Fruit fly (Drosophila melanogaster) whole organism, wandering third instar larva: ENCODE data around the gene CG31815.

ENCODE experiments used
- Abd-B ChIP-seq: fragments of >200 bp; optimal IDR thresholded peaks from 2 replicates; lab custom pipeline; 2017; ENCODE audit warnings: missing biosample characterization, missing genetic modification characterization
- CG32264 ChIP-seq: fragments of 200-800 bp; sonication (Bioruptor generic); optimal IDR thresholded peaks from 2 replicates; lab custom pipeline; 2016; ENCODE audit warnings: missing biosample characterization, missing genetic modification characterization
- CG9705 ChIP-seq: fragments of 200-800 bp; sonication (Bioruptor generic); optimal IDR thresholded peaks from 2 replicates; lab custom pipeline; 2018; ENCODE audit warnings: missing biosample characterization, mild to moderate bottlenecking, missing genetic modification characterization
- CrebA ChIP-seq: fragments of 200-800 bp; sonication (Bioruptor generic); optimal IDR thresholded peaks from 2 replicates; lab custom pipeline; 2016; ENCODE audit warnings: missing biosample characterization, mild to moderate bottlenecking, missing genetic modification characterization, borderline replicate concordance
- Dfd ChIP-seq: fragments of >200 bp; optimal IDR thresholded peaks from 2 replicates; lab custom pipeline; 2017; ENCODE audit warnings: missing biosample characterization, missing genetic modification characterization
- HLH106 ChIP-seq: fragments of 200-800 bp; optimal IDR thresholded peaks from 3 replicates; lab custom pipeline; 2019; ENCODE audit warnings: missing biosample characterization, mild to moderate bottlenecking, missing genetic modification characterization, moderate library complexity
- Hnf4 ChIP-seq: fragments of 200-800 bp; sonication (Bioruptor generic); optimal IDR thresholded peaks from 2 replicates; lab custom pipeline; 2016; ENCODE audit warnings: missing biosample characterization, mild to moderate bottlenecking, missing genetic modification characterization
- Hr78 ChIP-seq: fragments of >200 bp; optimal IDR thresholded peaks from 2 replicates; lab custom pipeline; 2017; ENCODE audit warnings: missing biosample characterization, missing genetic modification characterization
- Hr83 ChIP-seq: fragments of 200-300 bp; sonication (Bioruptor generic); optimal IDR thresholded peaks from 2 replicates; lab custom pipeline; 2016; ENCODE audit warnings: missing biosample characterization, mild to moderate bottlenecking, missing genetic modification characterization, moderate library complexity; ENCODE audit not compliant: poor library complexity, severe bottlenecking
- N ChIP-seq: fragments of >200 bp; optimal IDR thresholded peaks from 2 replicates; lab custom pipeline; 2018; ENCODE audit warnings: missing biosample characterization, missing external identifiers, missing genetic modification characterization
- OdsH ChIP-seq: fragments of 200-800 bp; sonication (Bioruptor generic); optimal IDR thresholded peaks from 2 replicates; lab custom pipeline; 2016; ENCODE audit warnings: missing biosample characterization, mild to moderate bottlenecking, missing genetic modification characterization
- Rel ChIP-seq, 2 experiments: fragments of 200-800 bp; sonication (Bioruptor generic) in 1 of 2; optimal IDR thresholded peaks; 2 replicates in 1 of 2; 3 replicates in 1 of 2; lab custom pipeline; 2016 to 2019; ENCODE audit warnings: mild to moderate bottlenecking in 2 of 2, missing biosample characterization in 2 of 2, missing genetic modification characterization in 2 of 2, moderate library complexity in 1 of 2
- Sp1 ChIP-seq: fragments of 200-800 bp; sonication (Bioruptor generic); optimal IDR thresholded peaks from 3 replicates; lab custom pipeline; 2019; ENCODE audit warnings: missing biosample characterization, mild to moderate bottlenecking, missing genetic modification characterization, moderate library complexity
- br ChIP-seq: fragments of 200-800 bp; sonication (Bioruptor generic); optimal IDR thresholded peaks from 2 replicates; lab custom pipeline; 2016; ENCODE audit warnings: missing biosample characterization, missing genetic modification characterization
- brk ChIP-seq: fragments of 200-800 bp; sonication (Bioruptor generic); optimal IDR thresholded peaks from 2 replicates; lab custom pipeline; 2016; ENCODE audit warnings: missing biosample characterization, mild to moderate bottlenecking, missing genetic modification characterization
- dmrt93B ChIP-seq: fragments of 200-800 bp; sonication (Bioruptor generic); optimal IDR thresholded peaks from 2 replicates; lab custom pipeline; 2018; ENCODE audit warnings: missing biosample characterization, mild to moderate bottlenecking, missing genetic modification characterization
- dsf ChIP-seq: sonication (Bioruptor generic); optimal IDR thresholded peaks from 2 replicates; lab custom pipeline; 2016; ENCODE audit warnings: missing biosample characterization, missing genetic modification characterization, borderline replicate concordance
- ey ChIP-seq: fragments of 200-800 bp; sonication (Bioruptor generic); optimal IDR thresholded peaks from 2 replicates; lab custom pipeline; 2016; ENCODE audit warnings: missing biosample characterization, missing genetic modification characterization
- foxo ChIP-seq, 2 experiments: fragments of 200-800 bp; sonication (Bioruptor generic); optimal IDR thresholded peaks; 2 replicates in 1 of 2; 3 replicates in 1 of 2; lab custom pipeline; 2016 to 2017; ENCODE audit warnings: missing biosample characterization in 2 of 2, missing genetic modification characterization in 2 of 2
- fru ChIP-seq: fragments of 200-800 bp; sonication (Bioruptor generic); optimal IDR thresholded peaks from 3 replicates; lab custom pipeline; 2016; ENCODE audit warnings: missing biosample characterization, mild to moderate bottlenecking, missing genetic modification characterization
- h ChIP-seq: fragments of 200-800 bp; sonication (Bioruptor generic); optimal IDR thresholded peaks from 3 replicates; lab custom pipeline; 2016; ENCODE audit warnings: missing biosample characterization, mild to moderate bottlenecking, missing genetic modification characterization
- jim ChIP-seq: fragments of 175-275, 200-325 bp; sonication (Bioruptor generic); optimal IDR thresholded peaks from 2 replicates; lab custom pipeline; 2016; ENCODE audit warnings: missing biosample characterization, mild to moderate bottlenecking, missing genetic modification characterization
- lola ChIP-seq: fragments of >200 bp; optimal IDR thresholded peaks from 2 replicates; lab custom pipeline; 2017; ENCODE audit warnings: missing biosample characterization, missing genetic modification characterization
- psq ChIP-seq: fragments of 200-800 bp; sonication (Bioruptor generic); optimal IDR thresholded peaks from 3 replicates; lab custom pipeline; 2017; ENCODE audit warnings: missing biosample characterization, mild to moderate bottlenecking, missing genetic modification characterization, moderate library complexity
- rgr ChIP-seq: fragments of 200-800 bp; sonication (Bioruptor generic); optimal IDR thresholded peaks from 3 replicates; lab custom pipeline; 2016; ENCODE audit warnings: missing biosample characterization, mild to moderate bottlenecking, missing genetic modification characterization
- sage ChIP-seq: fragments of 200-800 bp; sonication (Bioruptor generic); optimal IDR thresholded peaks from 2 replicates; lab custom pipeline; 2016; ENCODE audit warnings: missing biosample characterization, mild to moderate bottlenecking, missing genetic modification characterization
- sv ChIP-seq: fragments of 200-800 bp; sonication (Bioruptor generic); optimal IDR thresholded peaks from 3 replicates; lab custom pipeline; 2016; ENCODE audit warnings: missing biosample characterization, missing genetic modification characterization
- usp ChIP-seq: fragments of >200 bp; optimal IDR thresholded peaks from 2 replicates; lab custom pipeline; 2017; ENCODE audit warnings: missing biosample characterization, missing genetic modification characterization
- woc ChIP-seq: sonication (Bioruptor generic); optimal IDR thresholded peaks from 2 replicates; lab custom pipeline; 2016; ENCODE audit warnings: missing biosample characterization, mild to moderate bottlenecking, missing genetic modification characterization

The CG31815 gene

DNA sequence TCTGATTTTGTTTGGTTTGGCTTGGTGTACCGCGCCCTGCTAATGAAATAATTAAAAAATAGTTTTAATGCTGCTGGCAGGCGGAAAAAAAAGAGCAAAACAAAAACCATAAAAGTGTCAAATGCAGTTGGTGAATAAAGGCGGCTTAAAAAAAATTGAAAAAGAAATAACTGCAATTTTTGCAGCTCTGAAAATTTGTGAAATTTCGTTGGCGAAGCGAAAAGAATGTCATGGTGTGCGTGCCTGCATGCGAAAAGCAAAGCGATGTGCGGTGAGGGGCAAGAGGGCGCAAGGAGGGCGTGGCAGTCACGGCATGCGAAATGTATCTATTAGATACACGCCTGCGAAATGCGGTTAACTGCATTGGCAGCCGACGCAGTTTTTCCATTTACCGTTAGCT is 32.7 kb downstream of the CG31815 start:
- TF ChIP-seq jim (no peak), dmrt93B (no peak), Dfd (no peak), Hr78 (GFP tag; lab: Kevin White, UChicago) (no peak), brk (GFP tag; lab: Kevin White, UChicago) (no peak), HLH106 (tag; lab: Kevin White, UChicago) (no peak), Abd-B (no peak)

DNA sequence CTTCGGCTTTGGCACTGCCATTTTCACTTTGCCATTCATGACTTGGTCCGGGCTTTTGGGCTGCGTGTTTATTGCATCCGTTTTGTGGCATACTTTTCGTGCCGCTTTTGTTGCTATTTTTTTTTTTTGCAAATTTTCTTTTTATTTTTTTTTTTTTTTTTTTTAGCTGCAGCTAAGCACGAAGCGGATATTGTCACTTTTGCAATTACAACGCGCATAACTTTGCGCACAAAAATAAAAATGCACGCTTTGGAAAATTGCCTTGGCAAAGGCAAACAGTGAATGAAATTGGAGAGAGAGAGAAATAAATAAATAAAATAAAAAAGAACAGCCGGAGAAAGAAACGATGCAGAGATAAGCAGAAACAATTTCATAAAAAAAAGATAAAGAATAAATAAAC is 35.2 kb downstream of the CG31815 start:
- no peak for TF ChIP-seq woc (GFP tag; lab: Kevin White, UChicago)
- TF ChIP-seq psq (GFP tag; lab: Kevin White, UChicago): peak; percentile 29

DNA sequence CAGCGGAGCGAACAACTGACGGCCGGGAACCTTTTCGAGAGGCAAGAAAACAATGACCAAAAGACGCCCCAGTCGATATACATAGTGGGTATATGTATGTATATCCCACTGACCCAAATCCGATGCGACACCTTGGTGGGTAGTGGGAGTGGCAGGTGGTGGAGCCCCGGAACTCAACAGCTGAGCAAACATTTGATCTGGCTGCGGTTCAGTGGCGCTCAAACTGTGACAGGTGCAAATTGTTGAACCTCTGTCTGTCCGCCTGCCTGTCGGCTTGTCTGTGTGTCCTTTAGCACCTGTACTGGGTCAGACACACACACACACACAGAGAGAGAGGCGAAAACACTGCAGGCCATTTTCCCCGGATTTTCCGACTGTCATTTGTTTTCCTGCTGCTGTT is 37.8 kb downstream of the CG31815 start:
- TF ChIP-seq Hr83 (GFP tag; lab: Kevin White, UChicago): no peak

DNA sequence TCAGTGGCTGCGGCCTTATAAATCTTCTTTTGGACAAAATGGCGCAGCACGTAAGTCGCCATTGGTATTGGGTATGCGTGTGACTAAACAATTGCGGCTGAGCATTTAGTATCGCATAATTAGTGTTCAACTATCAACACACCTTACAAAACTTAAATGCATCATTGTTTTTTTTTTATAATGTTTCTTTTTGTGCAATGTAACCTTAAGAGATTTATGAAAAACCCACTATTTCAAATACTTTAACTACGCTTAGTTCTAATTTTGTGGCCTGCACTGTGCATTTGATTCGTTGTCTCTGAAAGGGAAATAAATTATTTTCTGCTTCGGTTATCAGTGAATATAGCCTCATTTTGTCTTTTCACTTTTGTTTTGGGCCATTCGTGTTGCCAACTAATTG is 38.3 kb downstream of the CG31815 start:
- TF ChIP-seq usp (GFP tag; lab: Kevin White, UChicago) (no peak), sv (GFP tag; lab: Kevin White, UChicago) (peak; percentile 40), CG32264 (GFP tag; lab: Kevin White, UChicago) (no peak), Hr83 (GFP tag; lab: Kevin White, UChicago) (no peak), psq (GFP tag; lab: Kevin White, UChicago) (peak; percentile 58), foxo (GFP tag; optimal IDR thresholded peaks at IDR 0.05; lab: Kevin White, UChicago) (peak in 1 of 2 experiments; percentile 74), HLH106 (tag; lab: Kevin White, UChicago) (peak; percentile 54), dmrt93B (peak; percentile 39), ey (peak; percentile 69), CG9705 (GFP tag; lab: Kevin White, UChicago) (peak; percentile 7), CrebA (GFP tag; lab: Kevin White, UChicago) (no peak), woc (GFP tag; lab: Kevin White, UChicago) (peak; percentile 20), N (GFP tag; lab: Kevin White, UChicago) (no peak), h (GFP tag; lab: Kevin White, UChicago) (peak; percentile 61), Abd-B (no peak), Sp1 (GFP tag; lab: Kevin White, UChicago) (peak; percentile 64), Dfd (no peak), fru (GFP tag; lab: Kevin White, UChicago) (peak; percentile 68), rgr (GFP tag; lab: Kevin White, UChicago) (peak; percentile 56), br (GFP tag; lab: Kevin White, UChicago) (peak; percentile 47), Hnf4 (peak; percentile 42), OdsH (GFP tag; lab: Kevin White, UChicago) (peak; percentile 39)

DNA sequence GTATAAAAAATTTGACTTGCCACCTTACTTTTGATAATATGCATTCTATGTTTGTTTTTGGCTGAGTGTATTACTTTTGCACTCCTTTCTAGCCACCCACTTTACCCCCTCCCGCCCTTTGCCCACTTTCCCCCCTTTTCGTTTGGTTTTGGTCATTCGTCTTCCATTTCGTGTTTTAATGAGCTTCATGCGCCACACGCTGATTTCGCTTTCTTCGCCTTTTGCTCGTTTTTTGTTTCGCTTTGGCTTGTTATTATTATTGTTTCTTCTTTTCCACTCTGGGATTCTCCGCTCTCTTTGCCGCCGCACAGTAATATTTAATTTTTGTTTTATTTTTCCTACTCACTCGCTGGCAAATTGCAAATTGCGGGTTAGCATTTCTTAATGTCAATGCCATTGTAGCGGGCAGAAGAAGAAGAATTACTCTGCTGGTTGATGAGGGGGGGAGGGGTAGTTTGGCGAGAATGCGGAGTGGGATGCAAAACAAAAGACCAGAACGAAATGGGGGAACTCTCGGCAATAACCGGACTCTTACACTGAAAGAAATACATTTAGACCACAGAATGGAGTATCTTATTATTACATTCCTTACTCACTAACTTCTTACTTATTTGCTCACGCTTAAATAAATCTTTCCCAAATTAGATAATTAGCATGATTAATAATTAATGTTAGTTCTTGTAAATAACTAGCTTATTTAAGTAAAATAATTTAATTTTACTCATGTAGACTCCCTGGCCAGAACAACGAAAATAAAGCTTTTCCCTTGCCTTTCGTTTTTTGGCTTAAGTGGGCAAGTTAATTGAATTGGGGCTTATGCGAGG is 40.1 kb downstream of the CG31815 start:
- no peak for TF ChIP-seq sage (GFP tag; lab: Kevin White, UChicago)
- no peak for TF ChIP-seq dsf (GFP tag; lab: Kevin White, UChicago)
- TF ChIP-seq ey: peak; percentile 10
- TF ChIP-seq br (GFP tag; lab: Kevin White, UChicago): peak; percentile 16
- TF ChIP-seq Hnf4: no peak
- no peak for TF ChIP-seq lola (GFP tag; lab: Kevin White, UChicago)
- peak; percentile 80 for TF ChIP-seq psq (GFP tag; lab: Kevin White, UChicago)
- TF ChIP-seq HLH106 (tag; lab: Kevin White, UChicago): peak; percentile 3
- TF ChIP-seq Rel (GFP tag; optimal IDR thresholded peaks at IDR 0.05; lab: Kevin White, UChicago): no peak
- TF ChIP-seq Rel (tag; optimal IDR thresholded peaks at IDR 0.05; lab: Kevin White, UChicago): peak; percentile 86
- TF ChIP-seq OdsH (GFP tag; lab: Kevin White, UChicago): peak; percentile 29
- peak; percentile 41 for TF ChIP-seq fru (GFP tag; lab: Kevin White, UChicago)
- TF ChIP-seq Hr78 (GFP tag; lab: Kevin White, UChicago): no peak
- TF ChIP-seq foxo (GFP tag; optimal IDR thresholded peaks at IDR 0.05; lab: Kevin White, UChicago): peak in 1 of 2 experiments; percentile 16
- TF ChIP-seq h (GFP tag; lab: Kevin White, UChicago): peak; percentile 36
- TF ChIP-seq, all 38 proteins: peak for 9
